Worm (Caenorhabditis elegans): ENCODE results near the gene apc-10.
A peak's percentile ranks its signal among the peaks of the same experiment; 100 is the strongest.

DNA sequence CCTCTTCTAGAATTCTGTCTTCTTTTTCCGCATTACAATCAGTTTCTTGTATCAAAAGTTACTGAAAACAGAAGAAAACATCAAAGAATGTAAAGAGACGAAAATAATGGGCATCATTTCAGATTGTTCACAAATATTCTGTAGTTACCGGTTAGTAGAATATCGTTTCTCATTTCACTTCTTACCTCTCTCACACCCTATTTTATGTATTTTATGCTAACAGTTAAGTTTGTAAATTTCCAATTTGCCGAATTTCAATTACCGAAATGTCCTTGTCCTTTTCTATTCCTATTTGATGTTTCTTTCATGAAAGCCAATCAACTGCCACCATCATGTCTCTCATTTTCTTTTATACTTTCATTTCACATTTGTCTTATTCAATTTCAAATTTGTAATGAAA lies 2.6 kb downstream of the apc-10 start:
- TF ChIP-seq sdz-12 (GFP tag; optimal IDR thresholded peaks at IDR 0.05) (no peak), lsy-2 (tag; optimal IDR thresholded peaks at IDR 0.05) (no peak), fkh-10 (GFP tag; optimal IDR thresholded peaks at IDR 0.05) (no peak), T20F7.1 (GFP tag; optimal IDR thresholded peaks at IDR 0.05) (peak; percentile 6), ama-1 (optimal IDR thresholded peaks at IDR 0.05) (no peak), ces-1 (GFP tag; optimal IDR thresholded peaks at IDR 0.05) (no peak), nhr-10 (tag; optimal IDR thresholded peaks at IDR 0.05) (no peak), unc-130 (GFP tag; optimal IDR thresholded peaks at IDR 0.05) (no peak), unc-39 (tag; optimal IDR thresholded peaks at IDR 0.05) (no peak), ceh-44 (GFP tag; IDR thresholded peaks at IDR 0.05) (no peak), nhr-41 (GFP tag; IDR thresholded peaks at IDR 0.05) (no peak), Y5F2A.4 (GFP tag; optimal IDR thresholded peaks at IDR 0.05) (no peak)
